Worm (Caenorhabditis elegans) whole organism, L1 larva: Measurements from ENCODE around the gene M02G9.4.

Source experiments
- C04F5.9 ChIP-seq: sonication (generic microtip); optimal IDR thresholded peaks from 2 replicates; lab custom pipeline; 2016; ENCODE audit warnings: missing genetic modification characterization, missing compliant biosample characterization
- C16A3.4 ChIP-seq: fragments of 150-350 bp; optimal IDR thresholded peaks from 2 replicates; lab custom pipeline; 2014; ENCODE audit warnings: missing biosample characterization, missing genetic modification characterization
- Y116A8C.19 ChIP-seq: sonication (generic microtip); optimal IDR thresholded peaks from 2 replicates; lab custom pipeline; 2016; ENCODE audit warnings: missing compliant biosample characterization, missing genetic modification characterization, borderline replicate concordance
- aly-2 ChIP-seq: fragments of 150-350 bp; optimal IDR thresholded peaks from 2 replicates; lab custom pipeline; 2014; ENCODE audit warnings: missing biosample characterization, missing genetic modification characterization
- blmp-1 ChIP-seq: fragments of 150-350 bp; optimal IDR thresholded peaks from 2 replicates; lab custom pipeline; 2014; ENCODE audit warnings: missing biosample characterization, missing genetic modification characterization
- ceh-63 ChIP-seq: fragments of 200-800 bp; sonication (Bioruptor generic); optimal IDR thresholded peaks from 2 replicates; lab custom pipeline; 2018; ENCODE audit warnings: mild to moderate bottlenecking, missing genetic modification characterization, missing compliant biosample characterization
- ceh-8 ChIP-seq: fragments of 200-800 bp; sonication (Bioruptor generic); optimal IDR thresholded peaks from 2 replicates; lab custom pipeline; 2018; ENCODE audit warnings: mild to moderate bottlenecking, missing genetic modification characterization, moderate library complexity, missing compliant biosample characterization
- ceh-82 ChIP-seq, 3 experiments: fragments of 150-350 bp in 1 of 3; sonication (generic microtip) in 2 of 3; optimal IDR thresholded peaks; 2 replicates each; lab custom pipeline; 2014 to 2017; ENCODE audit warnings: missing biosample characterization in 3 of 3, missing genetic modification characterization in 3 of 3
- ceh-88 ChIP-seq: fragments of 200-800 bp; sonication (Bioruptor generic); IDR thresholded peaks from 2 replicates; pipeline ENCODE4 v1.3.6; 2022; ENCODE audit warnings: missing genetic modification characterization, missing compliant biosample characterization
- ceh-90 ChIP-seq: sonication (generic microtip); optimal IDR thresholded peaks from 2 replicates; lab custom pipeline; 2016; ENCODE audit warnings: missing genetic modification characterization, missing compliant biosample characterization
- ces-1 ChIP-seq: fragments of 150-350 bp; optimal IDR thresholded peaks from 2 replicates; lab custom pipeline; 2014; ENCODE audit warnings: missing biosample characterization, missing genetic modification reagents, missing genetic modification characterization
- dsc-1 ChIP-seq: sonication (generic microtip); optimal IDR thresholded peaks from 2 replicates; lab custom pipeline; 2016; ENCODE audit warnings: mild to moderate bottlenecking, missing genetic modification characterization, missing compliant biosample characterization
- egl-13 ChIP-seq: sonication (generic microtip); optimal IDR thresholded peaks from 2 replicates; lab custom pipeline; 2016; ENCODE audit warnings: missing genotype, missing genetic modification reagents, missing genetic modification characterization, missing compliant biosample characterization
- egl-27 ChIP-seq, 2 experiments: fragments of 150-350 bp in 1 of 2; sonication (generic microtip); optimal IDR thresholded peaks; 3 replicates each; lab custom pipeline; 2017 to 2018; ENCODE audit warnings: missing biosample characterization in 2 of 2, missing genetic modification characterization in 2 of 2, missing genetic modification reagents in 2 of 2
- fkh-10 ChIP-seq: sonication (generic microtip); optimal IDR thresholded peaks from 2 replicates; lab custom pipeline; 2017; ENCODE audit warnings: missing biosample characterization, missing genetic modification reagents, missing genetic modification characterization
- fkh-8 ChIP-seq: sonication (generic microtip); optimal IDR thresholded peaks from 2 replicates; lab custom pipeline; 2016; ENCODE audit warnings: mild to moderate bottlenecking, missing genetic modification characterization, missing compliant biosample characterization
- fos-1 ChIP-seq: fragments of 150-350 bp; optimal IDR thresholded peaks from 2 replicates; lab custom pipeline; 2014; ENCODE audit warnings: missing biosample characterization, missing genetic modification characterization
- grh-1 ChIP-seq: fragments of 200-800 bp; sonication (Bioruptor generic); IDR thresholded peaks from 2 replicates; pipeline ENCODE4 v1.3.6; 2022; ENCODE audit warnings: missing genetic modification reagents, missing genetic modification characterization, missing compliant biosample characterization
- hlh-4 ChIP-seq: sonication (generic microtip); optimal IDR thresholded peaks from 2 replicates; lab custom pipeline; 2016; ENCODE audit warnings: mild to moderate bottlenecking, missing genetic modification characterization, missing compliant biosample characterization
- hpl-2 ChIP-seq: fragments of 150-350 bp; optimal IDR thresholded peaks from 2 replicates; lab custom pipeline; 2014; ENCODE audit warnings: missing biosample characterization, missing genetic modification reagents, missing genetic modification characterization
- irx-1 ChIP-seq: sonication (generic microtip); optimal IDR thresholded peaks from 2 replicates; lab custom pipeline; 2016; ENCODE audit warnings: missing genetic modification characterization, missing compliant biosample characterization
- isw-1 ChIP-seq: fragments of 200-800 bp; sonication (Bioruptor generic); IDR thresholded peaks from 2 replicates; pipeline ENCODE4 v1.3.6; 2022; ENCODE audit warnings: missing genetic modification characterization, missing compliant biosample characterization
- jun-1 ChIP-seq: fragments of 150-350 bp; optimal IDR thresholded peaks from 2 replicates; lab custom pipeline; 2014; ENCODE audit warnings: missing biosample characterization, missing genetic modification reagents, missing genetic modification characterization
- lin-13 ChIP-seq: fragments of 150-350 bp; optimal IDR thresholded peaks from 2 replicates; lab custom pipeline; 2014; ENCODE audit warnings: missing biosample characterization, missing genetic modification reagents, missing genetic modification characterization
- lin-15B ChIP-seq: fragments of 150-350 bp; sonication (generic microtip); optimal IDR thresholded peaks from 3 replicates; lab custom pipeline; 2014; ENCODE audit warnings: missing biosample characterization, missing genetic modification characterization
- lin-35 ChIP-seq, 2 experiments: fragments of 150-350 bp; optimal IDR thresholded peaks; 2 replicates each; lab custom pipeline; 2014; ENCODE audit warnings: missing biosample characterization in 2 of 2, missing genetic modification characterization in 2 of 2, missing genetic modification reagents in 2 of 2
- lir-3 ChIP-seq: sonication (generic microtip); optimal IDR thresholded peaks from 2 replicates; lab custom pipeline; 2016; ENCODE audit warnings: mild to moderate bottlenecking, missing genetic modification characterization, moderate library complexity, missing compliant biosample characterization; ENCODE audit not compliant: poor library complexity
- lsy-2 ChIP-seq, 2 experiments: fragments of 150-350 bp; optimal IDR thresholded peaks; 2 replicates each; lab custom pipeline; 2014; ENCODE audit warnings: missing biosample characterization in 2 of 2, missing genetic modification characterization in 2 of 2
- mab-9 ChIP-seq: fragments of 200-800 bp; sonication (Bioruptor generic); IDR thresholded peaks from 2 replicates; pipeline ENCODE4 v1.3.6; 2022; ENCODE audit warnings: missing genetic modification reagents, missing genetic modification characterization, missing compliant biosample characterization
- mdl-1 ChIP-seq, 2 experiments: fragments of 150-350 bp; optimal IDR thresholded peaks; 2 replicates each; lab custom pipeline; 2014 to 2017; ENCODE audit warnings: missing biosample characterization in 2 of 2, missing genetic modification characterization in 2 of 2, inconsistent platforms in 1 of 2
- mef-2 ChIP-seq: fragments of 150-350 bp; optimal IDR thresholded peaks from 2 replicates; lab custom pipeline; 2014; ENCODE audit warnings: missing biosample characterization, missing genetic modification characterization
- mep-1 ChIP-seq: fragments of 150-350 bp; optimal IDR thresholded peaks from 2 replicates; lab custom pipeline; 2014; ENCODE audit warnings: missing biosample characterization, missing genetic modification characterization
- nhr-11 ChIP-seq: fragments of 150-350 bp; optimal IDR thresholded peaks from 2 replicates; lab custom pipeline; 2014; ENCODE audit warnings: missing biosample characterization, missing genetic modification characterization
- nhr-237 ChIP-seq: fragments of 150-350 bp; optimal IDR thresholded peaks from 2 replicates; lab custom pipeline; 2014; ENCODE audit warnings: missing biosample characterization, missing genetic modification characterization
- nhr-28 ChIP-seq: fragments of 150-350 bp; optimal IDR thresholded peaks from 2 replicates; lab custom pipeline; 2014; ENCODE audit warnings: missing biosample characterization, missing genetic modification characterization
- nhr-71 ChIP-seq: sonication (generic microtip); optimal IDR thresholded peaks from 2 replicates; lab custom pipeline; 2016; ENCODE audit warnings: mild to moderate bottlenecking, missing genetic modification characterization, moderate library complexity, missing compliant biosample characterization
- nhr-76 ChIP-seq: sonication (generic microtip); optimal IDR thresholded peaks from 2 replicates; lab custom pipeline; 2017; ENCODE audit warnings: missing biosample characterization, missing genetic modification characterization
- nhr-77 ChIP-seq: fragments of 150-350 bp; optimal IDR thresholded peaks from 2 replicates; lab custom pipeline; 2014; ENCODE audit warnings: missing biosample characterization, missing genetic modification characterization
- nhr-84 ChIP-seq: sonication (generic microtip); optimal IDR thresholded peaks from 2 replicates; lab custom pipeline; 2017; ENCODE audit warnings: missing biosample characterization, missing genetic modification characterization
- nhr-85 ChIP-seq: sonication (generic microtip); peaks from one replicate; lab custom pipeline; 2016; ENCODE audit warnings: missing genetic modification characterization, inconsistent platforms, missing compliant biosample characterization
- pag-3 ChIP-seq: sonication (generic microtip); optimal IDR thresholded peaks from 2 replicates; lab custom pipeline; 2017; ENCODE audit warnings: missing genetic modification characterization, mild to moderate bottlenecking, missing compliant biosample characterization, antibody characterized with exemption, borderline replicate concordance; ENCODE audit not compliant: insufficient read depth
- pax-3 ChIP-seq: fragments of 200-800 bp; sonication (Bioruptor generic); optimal IDR thresholded peaks from 2 replicates; lab custom pipeline; 2018; ENCODE audit warnings: mild to moderate bottlenecking, missing genetic modification characterization, moderate library complexity, missing compliant biosample characterization
- rnt-1 ChIP-seq: sonication (generic microtip); optimal IDR thresholded peaks from 2 replicates; lab custom pipeline; 2016; ENCODE audit warnings: mild to moderate bottlenecking, missing genetic modification characterization, moderate library complexity, missing compliant biosample characterization
- snu-23 ChIP-seq: sonication (generic microtip); optimal IDR thresholded peaks from 2 replicates; lab custom pipeline; 2016; ENCODE audit warnings: missing genetic modification characterization, missing compliant biosample characterization
- sup-37 ChIP-seq: fragments of 200-800 bp; sonication (Bioruptor generic); optimal IDR thresholded peaks from 2 replicates; lab custom pipeline; 2018; ENCODE audit warnings: mild to moderate bottlenecking, missing genetic modification characterization, missing compliant biosample characterization
- swsn-7 ChIP-seq: sonication (generic microtip); optimal IDR thresholded peaks from 2 replicates; lab custom pipeline; 2016; ENCODE audit warnings: missing genetic modification characterization, missing compliant biosample characterization
- tlp-1 ChIP-seq: fragments of 150-350 bp; optimal IDR thresholded peaks from 2 replicates; lab custom pipeline; 2014; ENCODE audit warnings: missing biosample characterization, missing genetic modification characterization
- unc-130 ChIP-seq: fragments of 150-350 bp; optimal IDR thresholded peaks from 2 replicates; lab custom pipeline; 2017; ENCODE audit warnings: missing biosample characterization, missing genetic modification characterization, inconsistent platforms
- unc-30 ChIP-seq: sonication (generic microtip); optimal IDR thresholded peaks from 2 replicates; lab custom pipeline; 2017; ENCODE audit warnings: missing biosample characterization, missing genetic modification characterization
- unc-62 ChIP-seq: fragments of 150-350 bp; optimal IDR thresholded peaks from 2 replicates; lab custom pipeline; 2014; ENCODE audit warnings: missing biosample characterization, missing genetic modification reagents, missing genetic modification characterization
- unc-86 ChIP-seq: sonication (generic microtip); optimal IDR thresholded peaks from 2 replicates; lab custom pipeline; 2016; ENCODE audit warnings: missing genetic modification characterization, missing compliant biosample characterization
- vab-15 ChIP-seq: sonication (generic microtip); optimal IDR thresholded peaks from 2 replicates; lab custom pipeline; 2017; ENCODE audit warnings: missing genotype, mild to moderate bottlenecking, missing genetic modification characterization, missing compliant biosample characterization
- zag-1 ChIP-seq: fragments of 150-350 bp; optimal IDR thresholded peaks from 2 replicates; lab custom pipeline; 2014; ENCODE audit warnings: missing biosample characterization, missing genetic modification characterization
- ztf-11 ChIP-seq, 2 experiments: sonication (generic microtip); optimal IDR thresholded peaks; 2 replicates each; lab custom pipeline; 2016 to 2017; ENCODE audit warnings: missing genetic modification characterization in 2 of 2, missing biosample characterization in 1 of 2, missing compliant biosample characterization in 1 of 2

M02G9.4 gene

DNA sequence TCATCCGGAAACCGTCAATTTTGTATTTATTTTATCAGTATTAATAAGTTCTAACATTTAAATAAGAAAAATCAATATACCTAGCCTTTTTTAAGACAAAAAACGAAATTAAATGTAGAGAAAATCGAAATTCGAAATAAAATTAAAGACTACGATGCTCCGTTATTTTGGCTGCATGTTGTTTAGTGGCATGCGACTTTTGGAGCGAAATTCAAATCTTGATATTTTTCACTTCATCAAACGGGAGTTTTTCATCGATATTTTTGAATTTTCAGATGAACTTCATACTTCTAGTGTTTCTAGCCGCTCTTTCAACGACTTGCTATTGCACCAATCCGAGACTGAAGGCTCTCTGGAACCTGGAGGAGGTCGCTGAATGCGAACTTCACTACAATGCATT is 33.4 kb downstream of the M02G9.4 start, which contains the start of gene C07E3.9:
Gene C07E3.9 (plus strand): TSS at position 270 of the 400 bp plus-strand sequence.
- TF ChIP-seq mab-9 (GFP tag; lab: Robert Waterston, UW) (peak; percentile 39; the same call in 1 of the 2 replicates), nhr-11 (no peak), vab-15 (no peak), isw-1 (GFP tag; lab: Robert Waterston, UW) (0 out of 2 replicates have a peak, but pooled peaks have one; percentile 8), nhr-77 (tag; lab: Kevin White, UChicago) (no peak), lin-15B (tag; lab: Kevin White, UChicago) (peak; percentile 41), nhr-84 (tag; lab: Kevin White, UChicago) (no peak), lin-35 (GFP tag; optimal IDR thresholded peaks at IDR 0.05; lab: Kevin White, UChicago) (peak; percentile 94 to 98), mef-2 (no peak), fkh-10 (no peak), aly-2 (tag; lab: Kevin White, UChicago) (no peak), nhr-71 (tag; lab: Kevin White, UChicago) (peak; percentile 11), ceh-90 (tag; lab: Kevin White, UChicago) (no peak), rnt-1 (tag; lab: Kevin White, UChicago) (peak; percentile 39), C04F5.9 (no peak), nhr-76 (tag; lab: Kevin White, UChicago) (no peak), dsc-1 (tag; lab: Kevin White, UChicago) (no peak), Y116A8C.19 (tag; lab: Kevin White, UChicago) (no peak), ces-1 (GFP tag; lab: Kevin White, UChicago) (no peak), jun-1 (tag; lab: Kevin White, UChicago) (no peak), C16A3.4 (tag; lab: Kevin White, UChicago) (peak; percentile 41), unc-86 (tag; lab: Kevin White, UChicago) (no peak), hlh-4 (tag; lab: Kevin White, UChicago) (no peak), mdl-1 (tag; optimal IDR thresholded peaks at IDR 0.05; lab: Kevin White, UChicago) (no peak), grh-1 (GFP tag; lab: Robert Waterston, UW) (no peak), nhr-85 (tag; lab: Kevin White, UChicago) (no peak), egl-27 (tag; optimal IDR thresholded peaks at IDR 0.05; lab: Kevin White, UChicago) (no peak), ztf-11 (tag; optimal IDR thresholded peaks at IDR 0.05; lab: Kevin White, UChicago) (no peak), nhr-237 (tag; lab: Kevin White, UChicago) (no peak), ceh-82 (tag; optimal IDR thresholded peaks at IDR 0.05; lab: Kevin White, UChicago) (peak in 2 of 3 experiments; percentile 23 to 24), swsn-7 (no peak), pag-3 (no peak), sup-37 (no peak), lsy-2 (tag; optimal IDR thresholded peaks at IDR 0.05; lab: Kevin White, UChicago) (peak; percentile 27 to 81), tlp-1 (tag; lab: Kevin White, UChicago) (no peak), fos-1 (tag; lab: Kevin White, UChicago) (peak; percentile 28), hpl-2 (no peak), zag-1 (tag; lab: Kevin White, UChicago) (no peak), fkh-8 (tag; lab: Kevin White, UChicago) (no peak), blmp-1 (peak; percentile 18), unc-62 (GFP tag; lab: Kevin White, UChicago) (no peak), snu-23 (GFP tag; lab: Kevin White, UChicago) (peak; percentile 50), mep-1 (tag; lab: Kevin White, UChicago) (no peak), irx-1 (tag; lab: Kevin White, UChicago) (no peak), lir-3 (tag; lab: Kevin White, UChicago) (no peak), lin-13 (GFP tag; lab: Kevin White, UChicago) (no peak), pax-3 (tag; lab: Kevin White, UChicago) (no peak), ceh-88 (GFP tag; lab: Robert Waterston, UW) (no peak), ceh-63 (GFP tag; lab: Kevin White, UChicago) (no peak), egl-13 (tag; lab: Kevin White, UChicago) (no peak), unc-30 (tag; lab: Kevin White, UChicago) (no peak), unc-130 (tag; lab: Kevin White, UChicago) (peak; percentile 27), ceh-8 (GFP tag; lab: Kevin White, UChicago) (no peak), nhr-28 (tag; lab: Kevin White, UChicago) (no peak)
